Fruit fly (Drosophila melanogaster) whole organism, embryonic: ENCODE results near the gene nonC.

Experiments
- Adf1 ChIP-seq: fragments of 200-800 bp; sonication (Bioruptor generic); IDR thresholded peaks from 2 replicates; pipeline ENCODE4 v1.3.6; 2022; ENCODE audit warnings: missing biosample characterization, missing genetic modification characterization
- Aef1 ChIP-seq: fragments of 200-800 bp; sonication (Bioruptor generic); IDR thresholded peaks from 3 replicates; pipeline ENCODE4 v1.3.6; 2022; ENCODE audit warnings: missing biosample characterization, missing genetic modification characterization
- Atf6 ChIP-seq: fragments of 200-800 bp; sonication (Bioruptor generic); IDR thresholded peaks from 2 replicates; pipeline ENCODE4 v1.3.6; 2022; ENCODE audit warnings: missing biosample characterization, missing genetic modification characterization
- Blimp-1 ChIP-seq: fragments of 200-800 bp; sonication (Bioruptor generic); optimal IDR thresholded peaks from 3 replicates; lab custom pipeline; 2018; ENCODE audit warnings: missing biosample characterization, missing genetic modification characterization, mild to moderate bottlenecking, moderate library complexity, missing genetic modification reagents
- CG10209 ChIP-seq: fragments of 200-800 bp; sonication (Bioruptor generic); optimal IDR thresholded peaks from 3 replicates; lab custom pipeline; 2017; ENCODE audit warnings: missing biosample characterization, mild to moderate bottlenecking, missing genetic modification characterization, missing genetic modification reagents
- CG10959 ChIP-seq: fragments of 200-800 bp; sonication (Bioruptor generic); IDR thresholded peaks from 2 replicates; pipeline ENCODE4 v1.3.6; 2022; ENCODE audit warnings: missing biosample characterization, missing genetic modification characterization
- CG13287 ChIP-seq: fragments of 200-800 bp; sonication (Bioruptor generic); IDR thresholded peaks from 2 replicates; pipeline ENCODE4 v1.3.6; 2022; ENCODE audit warnings: missing biosample characterization, missing genetic modification characterization; ENCODE audit not compliant: partially characterized antibody
- CG14965 ChIP-seq: fragments of 200-800 bp; sonication (Bioruptor generic); optimal IDR thresholded peaks from 2 replicates; lab custom pipeline; 2016; ENCODE audit warnings: missing biosample characterization, missing genetic modification characterization, borderline replicate concordance
- CG17912 ChIP-seq: fragments of 200-800 bp; sonication (Bioruptor generic); optimal IDR thresholded peaks from 2 replicates; lab custom pipeline; 2018; ENCODE audit warnings: missing biosample characterization, mild to moderate bottlenecking, missing genetic modification characterization
- CG30020 ChIP-seq: fragments of 200-800 bp; optimal IDR thresholded peaks from 2 replicates; lab custom pipeline; 2019; ENCODE audit warnings: missing biosample characterization, mild to moderate bottlenecking, missing genetic modification characterization, moderate library complexity
- CG4424 ChIP-seq: fragments of 200-800 bp; sonication (Bioruptor generic); optimal IDR thresholded peaks from 3 replicates; lab custom pipeline; 2016; ENCODE audit warnings: missing biosample characterization, missing genetic modification characterization
- CG4854 ChIP-seq: fragments of 200-800 bp; sonication (Bioruptor generic); optimal IDR thresholded peaks from 2 replicates; lab custom pipeline; 2016; ENCODE audit warnings: missing biosample characterization, missing genetic modification characterization, inconsistent platforms
- CG7556 ChIP-seq: fragments of 200-800 bp; sonication (Bioruptor generic); optimal IDR thresholded peaks from 2 replicates; lab custom pipeline; 2017; ENCODE audit warnings: missing biosample characterization, mild to moderate bottlenecking, missing genetic modification characterization
- CTCF ChIP-seq: fragments of 200-800 bp; sonication (Bioruptor generic); optimal IDR thresholded peaks from 2 replicates; lab custom pipeline; 2017; ENCODE audit warnings: missing biosample characterization, mild to moderate bottlenecking, missing genetic modification characterization, moderate library complexity
- Dad ChIP-seq: fragments of 200-800 bp; sonication (Bioruptor generic); optimal IDR thresholded peaks from 3 replicates; lab custom pipeline; 2016; ENCODE audit warnings: missing biosample characterization, missing genetic modification characterization
- Dek ChIP-seq: fragments of 200-800 bp; sonication (Bioruptor generic); optimal IDR thresholded peaks from 3 replicates; lab custom pipeline; 2019; ENCODE audit warnings: missing biosample characterization, mild to moderate bottlenecking, missing genetic modification characterization, moderate library complexity
- Dll ChIP-seq: fragments of 200-800 bp; sonication (Bioruptor generic); IDR thresholded peaks from 4 replicates; pipeline ENCODE4 v1.3.6; 2022; ENCODE audit warnings: missing biosample characterization, missing genetic modification characterization; ENCODE audit not compliant: partially characterized antibody
- Elba2 ChIP-seq: fragments of 200-800 bp; sonication (Bioruptor generic); optimal IDR thresholded peaks from 3 replicates; lab custom pipeline; 2016; ENCODE audit warnings: missing biosample characterization, missing genetic modification characterization
- H15 ChIP-seq: fragments of 200-800 bp; sonication (Bioruptor generic); IDR thresholded peaks from 3 replicates; pipeline ENCODE4 v1.3.6; 2022; ENCODE audit warnings: missing biosample characterization, missing genetic modification characterization
- NC2α ChIP-seq: fragments of 200-800 bp; sonication (Bioruptor generic); optimal IDR thresholded peaks from 2 replicates; lab custom pipeline; 2016; ENCODE audit warnings: missing biosample characterization, missing genetic modification characterization
- NFAT ChIP-seq: fragments of 200-800 bp; sonication (Bioruptor generic); IDR thresholded peaks from 2 replicates; pipeline ENCODE4 v1.3.6; 2022; ENCODE audit warnings: missing biosample characterization, missing genetic modification characterization
- Oli ChIP-seq: fragments of 200-800 bp; sonication (Bioruptor generic); optimal IDR thresholded peaks from 2 replicates; lab custom pipeline; 2018; ENCODE audit warnings: missing biosample characterization, mild to moderate bottlenecking, missing genetic modification characterization, moderate library complexity
- PHDP ChIP-seq: fragments of 200-800 bp; sonication (Bioruptor generic); optimal IDR thresholded peaks from 3 replicates; lab custom pipeline; 2018; ENCODE audit warnings: missing biosample characterization, mild to moderate bottlenecking, missing genetic modification characterization, moderate library complexity
- Rfx ChIP-seq: fragments of 200-800 bp; sonication (Bioruptor generic); IDR thresholded peaks from 2 replicates; pipeline ENCODE4 v1.3.6; 2022; ENCODE audit warnings: missing biosample characterization, missing genetic modification characterization
- Trl ChIP-seq, 3 experiments: fragments of >200 bp in 2 of 3; fragments of 200-800 bp in 1 of 3; sonication (Bioruptor generic) in 1 of 3; optimal IDR thresholded peaks; 2 replicates in 1 of 3; 3 replicates in 2 of 3; lab custom pipeline; 2016 to 2017; ENCODE audit warnings: missing biosample characterization in 1 of 3, missing genetic modification characterization in 1 of 3
- bbx ChIP-seq: fragments of 200-800 bp; sonication (Bioruptor generic); IDR thresholded peaks from 2 replicates; pipeline ENCODE4 v1.3.6; 2022; ENCODE audit warnings: missing biosample characterization, missing genetic modification characterization; ENCODE audit not compliant: partially characterized antibody
- bowl ChIP-seq: fragments of 200-800 bp; sonication (Bioruptor generic); IDR thresholded peaks from 2 replicates; pipeline ENCODE4 v1.3.6; 2022; ENCODE audit warnings: missing biosample characterization, missing genetic modification characterization
- danr ChIP-seq: fragments of 200-800 bp; sonication (Bioruptor generic); IDR thresholded peaks from 2 replicates; pipeline ENCODE4 v1.3.6; 2022; ENCODE audit warnings: missing biosample characterization, missing genetic modification characterization
- eve ChIP-seq, 2 experiments: fragments of >200 bp; optimal IDR thresholded peaks; 2 replicates each; lab custom pipeline; 2017; ENCODE audit warnings: missing biosample characterization in 2 of 2, missing genetic modification characterization in 2 of 2
- grau ChIP-seq: fragments of 200-800 bp; optimal IDR thresholded peaks from 3 replicates; lab custom pipeline; 2019; ENCODE audit warnings: missing biosample characterization, mild to moderate bottlenecking, missing genetic modification characterization, moderate library complexity
- hkb ChIP-seq, 2 experiments: fragments of 200-800 bp in 1 of 2; fragments of >200 bp in 1 of 2; sonication (Bioruptor generic) in 1 of 2; IDR thresholded peaks in 1 of 2; optimal IDR thresholded peaks in 1 of 2; 2 replicates each; pipeline versions ENCODE4 v1.3.6 to Lab custom; 2017 to 2022; ENCODE audit warnings: missing biosample characterization in 1 of 2, missing genetic modification characterization in 1 of 2
- kay ChIP-seq: fragments of 200-800 bp; sonication (Bioruptor generic); optimal IDR thresholded peaks from 2 replicates; lab custom pipeline; 2016; ENCODE audit warnings: missing biosample characterization, missing genetic modification characterization
- lbe ChIP-seq: fragments of 200-800 bp; sonication (Bioruptor generic); optimal IDR thresholded peaks from 2 replicates; lab custom pipeline; 2016; ENCODE audit warnings: missing biosample characterization, mild to moderate bottlenecking, missing genetic modification characterization
- lilli ChIP-seq: fragments of 200-800 bp; sonication (Bioruptor generic); optimal IDR thresholded peaks from 3 replicates; lab custom pipeline; 2016; ENCODE audit warnings: missing biosample characterization, missing genetic modification characterization
- row ChIP-seq: fragments of 200-800 bp; sonication (Bioruptor generic); IDR thresholded peaks from 3 replicates; pipeline ENCODE4 v1.3.6; 2022; ENCODE audit warnings: missing biosample characterization, missing genetic modification characterization
- stc ChIP-seq: fragments of 200-800 bp; sonication (Bioruptor generic); IDR thresholded peaks from 2 replicates; pipeline ENCODE4 v1.3.6; 2022; ENCODE audit warnings: missing biosample characterization, missing genetic modification characterization
- tgo ChIP-seq: fragments of 200-800 bp; sonication (Bioruptor generic); IDR thresholded peaks from 3 replicates; pipeline ENCODE4 v1.3.6; 2022; ENCODE audit warnings: missing biosample characterization, missing genetic modification characterization
- tll ChIP-seq, 2 experiments: fragments of 200-800 bp in 1 of 2; fragments of >200 bp in 1 of 2; sonication (Bioruptor generic) in 1 of 2; optimal IDR thresholded peaks; 2 replicates each; lab custom pipeline; 2017 to 2019; ENCODE audit warnings: missing biosample characterization in 2 of 2, missing genetic modification characterization in 2 of 2, mild to moderate bottlenecking in 1 of 2, moderate library complexity in 1 of 2
- vvl ChIP-seq: fragments of 200-800 bp; sonication (Bioruptor generic); IDR thresholded peaks from 2 replicates; pipeline ENCODE4 v1.3.6; 2022; ENCODE audit warnings: missing biosample characterization, missing genetic modification characterization
- zfh1 ChIP-seq: fragments of 200-800 bp; sonication (Bioruptor generic); IDR thresholded peaks from 3 replicates; pipeline ENCODE4 v1.3.6; 2022; ENCODE audit warnings: missing biosample characterization, missing genetic modification characterization

nonC gene

dm6 chrX:6800726-6801296, 23.5 kb upstream of the nonC start (continued):
- TF ChIP-seq hkb (optimal IDR thresholded peaks at IDR 0.05; lab: Kevin White, UChicago) (no peak), hkb (GFP tag; IDR thresholded peaks at IDR 0.05; lab: Robert Waterston, UW) (0 out of 2 replicates have a peak, but pooled peaks have one; percentile 10), CG10209 (GFP tag; lab: Kevin White, UChicago) (peak; percentile 45), zfh1 (GFP tag; lab: Robert Waterston, UW) (no peak), CG30020 (tag; lab: Kevin White, UChicago) (no peak), Dad (GFP tag; lab: Kevin White, UChicago) (no peak), grau (tag; lab: Kevin White, UChicago) (peak; percentile 38), eve (GFP tag; optimal IDR thresholded peaks at IDR 0.05; lab: Kevin White, UChicago) (peak in 1 of 2 experiments; percentile 15), danr (GFP tag; lab: Robert Waterston, UW) (no peak), lbe (GFP tag; lab: Kevin White, UChicago) (peak; percentile 43), Atf6 (GFP tag; lab: Robert Waterston, UW) (peak; percentile 60; the same call in 1 of the 2 replicates), CG17912 (GFP tag; lab: Kevin White, UChicago) (no peak), CG14965 (GFP tag; lab: Kevin White, UChicago) (no peak), CG10959 (GFP tag; lab: Robert Waterston, UW) (no peak), stc (peak; percentile 35), H15 (0 out of 3 replicates have a peak, but pooled peaks have one; percentile 28), Adf1 (GFP tag; lab: Robert Waterston, UW) (peak; percentile 78), CG7556 (GFP tag; lab: Kevin White, UChicago) (peak; percentile 44), row (GFP tag; lab: Robert Waterston, UW) (peak; percentile 93), NFAT (no peak; the same call in 1 of the 2 replicates), Oli (tag; lab: Kevin White, UChicago) (peak; percentile 46), Blimp-1 (GFP tag; lab: Kevin White, UChicago) (peak; percentile 29), CG4424 (GFP tag; lab: Kevin White, UChicago) (peak; percentile 45), Rfx (GFP tag; lab: Robert Waterston, UW) (peak; percentile 60; the same call in 1 of the 2 replicates), Dll (GFP tag; lab: Robert Waterston, UW) (no peak; the same call in 3 of the 4 replicates), Aef1 (GFP tag; lab: Robert Waterston, UW) (0 out of 3 replicates have a peak, but pooled peaks have one; percentile 44), Elba2 (GFP tag; lab: Kevin White, UChicago) (no peak), CG4854 (GFP tag; lab: Kevin White, UChicago) (no peak), vvl (GFP tag; lab: Robert Waterston, UW) (peak; percentile 46), CG13287 (GFP tag; lab: Robert Waterston, UW) (peak; percentile 34; the same call in 1 of the 2 replicates), kay (GFP tag; lab: Kevin White, UChicago) (peak; percentile 6), tll (GFP tag; optimal IDR thresholded peaks at IDR 0.05; lab: Kevin White, UChicago) (no peak), lilli (GFP tag; lab: Kevin White, UChicago) (peak; percentile 57), bowl (peak; percentile 16; the same call in 1 of the 2 replicates), Trl (optimal IDR thresholded peaks at IDR 0.05; lab: Kevin White, UChicago) (peak; percentile 22 to 53), Trl (GFP tag; optimal IDR thresholded peaks at IDR 0.05; lab: Kevin White, UChicago) (no peak), Dek (tag; lab: Kevin White, UChicago) (peak; percentile 29), NC2α (GFP tag; lab: Kevin White, UChicago) (no peak), CTCF (GFP tag; lab: Kevin White, UChicago) (no peak), PHDP (tag; lab: Kevin White, UChicago) (peak; percentile 53), tgo (GFP tag; lab: Robert Waterston, UW) (peak; percentile 16; the same call in 1 of the 3 replicates), bbx (0 out of 2 replicates have a peak, but pooled peaks have one; percentile 20)
